Fruit fly (Drosophila melanogaster) whole organism, embryonic: ENCODE data around the gene Targ2.

ENCODE experiments used
- Blimp-1 ChIP-seq: fragments of 200-800 bp; sonication (Bioruptor generic); optimal IDR thresholded peaks from 3 replicates; lab custom pipeline; 2018; ENCODE audit warnings: missing biosample characterization, missing genetic modification characterization, mild to moderate bottlenecking, moderate library complexity, missing genetic modification reagents
- Bteb2 ChIP-seq: fragments of 200-800 bp; sonication (Bioruptor generic); optimal IDR thresholded peaks from 2 replicates; lab custom pipeline; 2016; ENCODE audit warnings: missing biosample characterization, missing genetic modification characterization
- C15 ChIP-seq: fragments of 200-800 bp; sonication (Bioruptor generic); IDR thresholded peaks from 3 replicates; pipeline ENCODE4 v1.3.6; 2022; ENCODE audit warnings: missing biosample characterization, missing genetic modification characterization
- CG10654 ChIP-seq: fragments of 200-800 bp; sonication (Bioruptor generic); optimal IDR thresholded peaks from 2 replicates; lab custom pipeline; 2016; ENCODE audit warnings: missing biosample characterization, missing genetic modification characterization
- CG10959 ChIP-seq: fragments of 200-800 bp; sonication (Bioruptor generic); IDR thresholded peaks from 2 replicates; pipeline ENCODE4 v1.3.6; 2022; ENCODE audit warnings: missing biosample characterization, missing genetic modification characterization
- CG11398 ChIP-seq: fragments of 200-800 bp; sonication (Bioruptor generic); optimal IDR thresholded peaks from 2 replicates; lab custom pipeline; 2016; ENCODE audit warnings: missing biosample characterization, missing genetic modification characterization
- CG12659 ChIP-seq: fragments of 200-800 bp; sonication (Bioruptor generic); optimal IDR thresholded peaks from 3 replicates; lab custom pipeline; 2017; ENCODE audit warnings: mild to moderate bottlenecking, missing biosample characterization, missing genetic modification reagents, missing genetic modification characterization
- CG12769 ChIP-seq: fragments of 200-800 bp; sonication (Bioruptor generic); optimal IDR thresholded peaks from 2 replicates; lab custom pipeline; 2019; ENCODE audit warnings: missing biosample characterization, mild to moderate bottlenecking, missing genetic modification characterization, moderate library complexity
- CG13624 ChIP-seq: fragments of 200-800 bp; sonication (Bioruptor generic); optimal IDR thresholded peaks from 2 replicates; lab custom pipeline; 2016; ENCODE audit warnings: missing biosample characterization, missing genetic modification characterization
- CG17361 ChIP-seq: fragments of 200-800 bp; sonication (Bioruptor generic); IDR thresholded peaks from 3 replicates; pipeline ENCODE4 v1.3.6; 2022; ENCODE audit warnings: missing biosample characterization, missing genetic modification characterization
- CG2202 ChIP-seq: fragments of 200-800 bp; sonication (Bioruptor generic); optimal IDR thresholded peaks from 2 replicates; lab custom pipeline; 2018; ENCODE audit warnings: missing biosample characterization, mild to moderate bottlenecking, missing genetic modification characterization
- CG30403 ChIP-seq: fragments of 200-800 bp; sonication (Bioruptor generic); optimal IDR thresholded peaks from 3 replicates; lab custom pipeline; 2016; ENCODE audit warnings: missing biosample characterization, missing genetic modification characterization
- CG32532 ChIP-seq: fragments of 200-800 bp; sonication (Bioruptor generic); IDR thresholded peaks from 2 replicates; pipeline ENCODE4 v1.3.6; 2022; ENCODE audit warnings: missing biosample characterization, missing genetic modification characterization
- CG43689 ChIP-seq: fragments of 200-800 bp; sonication (Bioruptor generic); IDR thresholded peaks from 2 replicates; pipeline ENCODE4 v1.3.6; 2022; ENCODE audit warnings: missing biosample characterization, missing genetic modification characterization
- CG6765 ChIP-seq: fragments of 200-800 bp; sonication (Bioruptor generic); optimal IDR thresholded peaks from 3 replicates; lab custom pipeline; 2017; ENCODE audit warnings: missing biosample characterization, mild to moderate bottlenecking, missing genetic modification characterization
- CG8359 ChIP-seq: fragments of 200-800 bp; sonication (Bioruptor generic); optimal IDR thresholded peaks from 2 replicates; lab custom pipeline; 2017; ENCODE audit warnings: missing biosample characterization, mild to moderate bottlenecking, missing genetic modification characterization, borderline replicate concordance
- CrebB ChIP-seq: fragments of 200-800 bp; sonication (Bioruptor generic); optimal IDR thresholded peaks from 3 replicates; lab custom pipeline; 2018; ENCODE audit warnings: missing biosample characterization, mild to moderate bottlenecking, missing genetic modification characterization
- Drgx ChIP-seq: fragments of 200-800 bp; sonication (Bioruptor generic); IDR thresholded peaks from 2 replicates; pipeline ENCODE4 v1.3.6; 2022; ENCODE audit warnings: missing biosample characterization, missing genetic modification characterization
- Ets65A ChIP-seq: fragments of 200-800 bp; sonication (Bioruptor generic); peaks from one replicate; lab custom pipeline; 2016; ENCODE audit warnings: missing biosample characterization, missing genetic modification characterization
- HLH4C ChIP-seq: fragments of 200-800 bp; sonication (Bioruptor generic); IDR thresholded peaks from 3 replicates; pipeline ENCODE4 v1.3.6; 2022; ENCODE audit warnings: missing biosample characterization, missing genetic modification characterization; ENCODE audit not compliant: partially characterized antibody
- Hr39 ChIP-seq: fragments of >200 bp; optimal IDR thresholded peaks from 2 replicates; lab custom pipeline; 2017
- Lhr ChIP-seq: fragments of 200-800 bp; sonication (Bioruptor generic); optimal IDR thresholded peaks from 3 replicates; lab custom pipeline; 2017; ENCODE audit warnings: mild to moderate bottlenecking, missing biosample characterization, missing genetic modification reagents, missing genetic modification characterization
- NfI ChIP-seq: fragments of 200-800 bp; sonication (Bioruptor generic); optimal IDR thresholded peaks from 3 replicates; lab custom pipeline; 2018; ENCODE audit warnings: missing biosample characterization, mild to moderate bottlenecking, missing genetic modification characterization, moderate library complexity
- Optix ChIP-seq: fragments of 200-800 bp; sonication (Bioruptor generic); IDR thresholded peaks from 3 replicates; pipeline ENCODE4 v1.3.6; 2022; ENCODE audit warnings: missing biosample characterization, missing genetic modification characterization
- Ptx1 ChIP-seq: fragments of 200-800 bp; sonication (Bioruptor generic); IDR thresholded peaks from 2 replicates; pipeline ENCODE4 v1.3.6; 2022; ENCODE audit warnings: missing biosample characterization, missing genetic modification characterization
- Ravus ChIP-seq: fragments of 200-800 bp; sonication (Bioruptor generic); IDR thresholded peaks from 2 replicates; pipeline ENCODE4 v1.3.6; 2022; ENCODE audit warnings: missing biosample characterization, missing genetic modification characterization
- Usf ChIP-seq: fragments of 200-800 bp; sonication (Bioruptor generic); optimal IDR thresholded peaks from 2 replicates; lab custom pipeline; 2017; ENCODE audit warnings: missing genotype, missing biosample characterization, missing genetic modification characterization
- Vsx1 ChIP-seq: fragments of 200-800 bp; sonication (Bioruptor generic); optimal IDR thresholded peaks from 2 replicates; lab custom pipeline; 2017; ENCODE audit warnings: missing biosample characterization, mild to moderate bottlenecking, missing genetic modification characterization, missing genetic modification reagents
- bcd ChIP-seq: fragments of 200-800 bp; sonication (Bioruptor generic); optimal IDR thresholded peaks from 2 replicates; lab custom pipeline; 2017; ENCODE audit warnings: missing biosample characterization, mild to moderate bottlenecking, missing genetic modification characterization
- br ChIP-seq: fragments of >200 bp; optimal IDR thresholded peaks from 2 replicates; lab custom pipeline; 2017
- cg ChIP-seq: fragments of 200-800 bp; sonication (Bioruptor generic); optimal IDR thresholded peaks from 3 replicates; lab custom pipeline; 2019; ENCODE audit warnings: missing biosample characterization, mild to moderate bottlenecking, missing genetic modification characterization, moderate library complexity
- crp ChIP-seq, 2 experiments: fragments of 200-800 bp; sonication (Bioruptor generic); optimal IDR thresholded peaks; 2 replicates in 1 of 2; 3 replicates in 1 of 2; lab custom pipeline; 2017; ENCODE audit warnings: missing biosample characterization in 2 of 2, missing genetic modification characterization in 2 of 2, mild to moderate bottlenecking in 1 of 2, moderate library complexity in 1 of 2
- emc ChIP-seq: fragments of 200-800 bp; sonication (Bioruptor generic); optimal IDR thresholded peaks from 2 replicates; lab custom pipeline; 2016; ENCODE audit warnings: missing biosample characterization, missing genetic modification characterization
- eve ChIP-seq, 2 experiments: fragments of >200 bp; optimal IDR thresholded peaks; 2 replicates each; lab custom pipeline; 2017; ENCODE audit warnings: missing biosample characterization in 2 of 2, missing genetic modification characterization in 2 of 2
- fd3F ChIP-seq: fragments of 200-800 bp; sonication (Bioruptor generic); optimal IDR thresholded peaks from 2 replicates; lab custom pipeline; 2018; ENCODE audit warnings: missing biosample characterization, mild to moderate bottlenecking, missing genetic modification characterization, moderate library complexity
- fd64A ChIP-seq: fragments of 200-800 bp; sonication (Bioruptor generic); optimal IDR thresholded peaks from 3 replicates; lab custom pipeline; 2018; ENCODE audit warnings: missing biosample characterization, mild to moderate bottlenecking, missing genetic modification characterization
- gt ChIP-seq: fragments of 200-800 bp; sonication (Bioruptor generic); IDR thresholded peaks from 2 replicates; pipeline ENCODE4 v1.3.6; 2022; ENCODE audit warnings: missing biosample characterization, missing genetic modification characterization
- hbn ChIP-seq: fragments of 200-800 bp; sonication (Bioruptor generic); IDR thresholded peaks from 2 replicates; pipeline ENCODE4 v1.3.6; 2022; ENCODE audit warnings: missing biosample characterization, missing genetic modification characterization; ENCODE audit not compliant: partially characterized antibody
- hkb ChIP-seq, 2 experiments: fragments of 200-800 bp in 1 of 2; fragments of >200 bp in 1 of 2; sonication (Bioruptor generic) in 1 of 2; IDR thresholded peaks in 1 of 2; optimal IDR thresholded peaks in 1 of 2; 2 replicates each; pipeline versions ENCODE4 v1.3.6 to Lab custom; 2017 to 2022; ENCODE audit warnings: missing biosample characterization in 1 of 2, missing genetic modification characterization in 1 of 2
- lab ChIP-seq: fragments of 200-800 bp; sonication (Bioruptor generic); optimal IDR thresholded peaks from 3 replicates; lab custom pipeline; 2017; ENCODE audit warnings: missing biosample characterization, missing genetic modification characterization, mild to moderate bottlenecking, moderate library complexity, missing genetic modification reagents
- mld ChIP-seq: fragments of 200-800 bp; sonication (Bioruptor generic); IDR thresholded peaks from 3 replicates; pipeline ENCODE4 v1.3.6; 2022; ENCODE audit warnings: missing biosample characterization, missing genetic modification characterization; ENCODE audit not compliant: partially characterized antibody
- nmo ChIP-seq: fragments of 200-800 bp; sonication (Bioruptor generic); optimal IDR thresholded peaks from 2 replicates; lab custom pipeline; 2018; ENCODE audit warnings: missing biosample characterization, mild to moderate bottlenecking, missing genetic modification characterization, moderate library complexity
- pros ChIP-seq: fragments of 200-800 bp; sonication (Bioruptor generic); optimal IDR thresholded peaks from 3 replicates; lab custom pipeline; 2019; ENCODE audit warnings: missing biosample characterization, mild to moderate bottlenecking, missing genetic modification characterization, moderate library complexity
- psq ChIP-seq: fragments of 200-800 bp; sonication (Bioruptor generic); optimal IDR thresholded peaks from 2 replicates; lab custom pipeline; 2017; ENCODE audit warnings: missing biosample characterization, missing genetic modification characterization
- repo ChIP-seq: fragments of 200-800 bp; sonication (Bioruptor generic); optimal IDR thresholded peaks from 2 replicates; lab custom pipeline; 2016; ENCODE audit warnings: missing biosample characterization, missing genetic modification characterization
- row ChIP-seq: fragments of 200-800 bp; sonication (Bioruptor generic); IDR thresholded peaks from 3 replicates; pipeline ENCODE4 v1.3.6; 2022; ENCODE audit warnings: missing biosample characterization, missing genetic modification characterization
- salm ChIP-seq: fragments of 200-800 bp; sonication (Bioruptor generic); optimal IDR thresholded peaks from 2 replicates; lab custom pipeline; 2018; ENCODE audit warnings: missing biosample characterization, mild to moderate bottlenecking, missing genetic modification characterization
- sisA ChIP-seq: fragments of 200-800 bp; sonication (Bioruptor generic); IDR thresholded peaks from 2 replicates; pipeline ENCODE4 v1.3.6; 2022; ENCODE audit warnings: missing biosample characterization, missing genetic modification characterization
- tll ChIP-seq, 2 experiments: fragments of 200-800 bp in 1 of 2; fragments of >200 bp in 1 of 2; sonication (Bioruptor generic) in 1 of 2; optimal IDR thresholded peaks; 2 replicates each; lab custom pipeline; 2017 to 2019; ENCODE audit warnings: missing biosample characterization in 2 of 2, missing genetic modification characterization in 2 of 2, mild to moderate bottlenecking in 1 of 2, moderate library complexity in 1 of 2
- unpg ChIP-seq: fragments of 200-800 bp; sonication (Bioruptor generic); optimal IDR thresholded peaks from 3 replicates; lab custom pipeline; 2018; ENCODE audit warnings: missing biosample characterization, mild to moderate bottlenecking, missing genetic modification characterization, moderate library complexity

Targ2 gene

dm6 chr3L:21201246-21201896, 1.7 kb downstream of the Targ2 start (continued):
- TF ChIP-seq Ptx1 (no peak), Optix (0 out of 3 replicates have a peak, but pooled peaks have one; percentile 19), C15 (GFP tag; lab: Robert Waterston, UW) (0 out of 3 replicates have a peak, but pooled peaks have one; percentile 22), CG11398 (GFP tag; lab: Kevin White, UChicago) (no peak), cg (GFP tag; lab: Kevin White, UChicago) (no peak), pros (GFP tag; lab: Kevin White, UChicago) (no peak), hbn (GFP tag; lab: Robert Waterston, UW) (no peak), repo (GFP tag; lab: Kevin White, UChicago) (no peak), CG10959 (GFP tag; lab: Robert Waterston, UW) (no peak), CG12659 (no peak), CG17361 (GFP tag; lab: Robert Waterston, UW) (no peak), sisA (GFP tag; lab: Robert Waterston, UW) (no peak), CG12769 (tag; lab: Kevin White, UChicago) (peak; percentile 39), Ravus (no peak), hkb (optimal IDR thresholded peaks at IDR 0.05; lab: Kevin White, UChicago) (no peak), hkb (GFP tag; IDR thresholded peaks at IDR 0.05; lab: Robert Waterston, UW) (no peak), Hr39 (no peak), emc (GFP tag; lab: Kevin White, UChicago) (no peak), Ets65A (GFP tag; lab: Kevin White, UChicago) (peak; percentile 22), bcd (GFP tag; lab: Kevin White, UChicago) (no peak), Blimp-1 (no peak), Drgx (GFP tag; lab: Robert Waterston, UW) (0 out of 2 replicates have a peak, but pooled peaks have one; percentile 27), Bteb2 (no peak), CG43689 (0 out of 2 replicates have a peak, but pooled peaks have one; percentile 25), row (GFP tag; lab: Robert Waterston, UW) (peak; percentile 24; the same call in 1 of the 3 replicates), NfI (GFP tag; lab: Kevin White, UChicago) (peak; percentile 3), CG6765 (GFP tag; lab: Kevin White, UChicago) (no peak), lab (GFP tag; lab: Kevin White, UChicago) (peak; percentile 5), nmo (GFP tag; lab: Kevin White, UChicago) (no peak), CG2202 (tag; lab: Kevin White, UChicago) (no peak), CG10654 (GFP tag; lab: Kevin White, UChicago) (no peak), fd3F (GFP tag; lab: Kevin White, UChicago) (peak; percentile 5), Usf (GFP tag; lab: Kevin White, UChicago) (no peak), CG8359 (GFP tag; lab: Kevin White, UChicago) (no peak), CG30403 (GFP tag; lab: Kevin White, UChicago) (no peak), mld (GFP tag; lab: Robert Waterston, UW) (no peak), unpg (GFP tag; lab: Kevin White, UChicago) (no peak), Vsx1 (GFP tag; lab: Kevin White, UChicago) (peak; percentile 82), psq (no peak)
- TF ChIP-seq, all 482 proteins: peak for 35

DNA sequence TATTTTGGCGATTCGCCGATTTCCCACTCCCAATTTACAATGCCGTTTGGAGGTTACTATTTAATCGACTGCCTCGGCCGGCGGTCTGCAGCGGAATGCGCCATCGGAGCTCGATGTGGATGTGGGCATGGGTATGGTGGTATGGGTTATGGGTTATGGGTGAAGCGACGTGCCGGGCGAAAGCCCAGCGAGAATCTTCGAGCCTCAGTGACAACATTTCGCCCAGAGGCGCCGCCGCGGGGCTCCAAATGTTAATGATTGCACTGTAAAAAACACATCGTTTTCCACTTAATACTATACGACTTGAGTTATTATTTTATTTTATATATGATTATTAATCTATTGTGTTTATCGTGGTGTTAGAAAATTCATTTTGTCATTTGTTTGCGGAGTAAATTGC, 2.4 kb downstream of the Targ2 start:
- TF ChIP-seq fd64A (GFP tag; lab: Kevin White, UChicago) (no peak), CG8359 (GFP tag; lab: Kevin White, UChicago) (no peak), tll (GFP tag; optimal IDR thresholded peaks at IDR 0.05; lab: Kevin White, UChicago) (no peak), eve (GFP tag; optimal IDR thresholded peaks at IDR 0.05; lab: Kevin White, UChicago) (no peak), Bteb2 (no peak), gt (no peak), HLH4C (GFP tag; lab: Robert Waterston, UW) (no peak), CG32532 (GFP tag; lab: Robert Waterston, UW) (peak; percentile 40), CG13624 (GFP tag; lab: Kevin White, UChicago) (no peak), crp (GFP tag; optimal IDR thresholded peaks at IDR 0.05; lab: Kevin White, UChicago) (no peak), salm (tag; lab: Kevin White, UChicago) (no peak), Lhr (GFP tag; lab: Kevin White, UChicago) (no peak), br (lab: Kevin White, UChicago) (no peak), CrebB (tag; lab: Kevin White, UChicago) (no peak)
